Worm (Caenorhabditis elegans): ENCODE data around the gene ins-32.

The ins-32 gene

ce11 chrII:3808104-3808503 is 5.0 kb upstream of the ins-32 start, which contains the start of gene F54D10.5 (continued):
- TF ChIP-seq lin-32 (GFP tag; optimal IDR thresholded peaks at IDR 0.05): no peak
- no peak for TF ChIP-seq bed-3 (GFP tag; optimal IDR thresholded peaks at IDR 0.05)
- TF ChIP-seq nhr-12 (tag; optimal IDR thresholded peaks at IDR 0.05): no peak
- TF ChIP-seq zip-8 (tag; optimal IDR thresholded peaks at IDR 0.05): no peak

- no peak for TF ChIP-seq zip-8 (tag; optimal IDR thresholded peaks at IDR 0.05)
- TF ChIP-seq ztf-11 (tag; optimal IDR thresholded peaks at IDR 0.05): no peak
- no peak for TF ChIP-seq elt-1 (tag; optimal IDR thresholded peaks at IDR 0.05; ENCODE audit: borderline replicate concordance, insufficient read depth)
- TF ChIP-seq tbx-8 (GFP tag; optimal IDR thresholded peaks at IDR 0.05): no peak
- no peak for TF ChIP-seq lin-13 (tag; optimal IDR thresholded peaks at IDR 0.05)
- no peak for TF ChIP-seq M03D4.4 (tag; optimal IDR thresholded peaks at IDR 0.05)
- no peak for TF ChIP-seq nhr-12 (tag; optimal IDR thresholded peaks at IDR 0.05)
- TF ChIP-seq ces-1 (GFP tag; optimal IDR thresholded peaks at IDR 0.05): no peak
- TF ChIP-seq ham-2 (GFP tag; optimal IDR thresholded peaks at IDR 0.05): no peak
- TF ChIP-seq sem-2 (GFP tag; optimal IDR thresholded peaks at IDR 0.05): no peak
- TF ChIP-seq unc-62 (GFP tag; optimal IDR thresholded peaks at IDR 0.05): no peak
- TF ChIP-seq nhr-28 (tag; optimal IDR thresholded peaks at IDR 0.05): no peak
- no peak for TF ChIP-seq drap-1 (GFP tag; optimal IDR thresholded peaks at IDR 0.05)
- TF ChIP-seq mls-2 (tag; optimal IDR thresholded peaks at IDR 0.05): no peak
Observed at ce11 chrII:3806964-3807363, 3.8 kb upstream of the ins-32 start, which contains the start of gene F54D10.4. Gene F54D10.4 (minus strand): TSS chrII:3807064.

ce11 chrII:3805518-3805917 is 2.4 kb upstream of the ins-32 start:
- no peak for TF ChIP-seq cnd-1 (tag; optimal IDR thresholded peaks at IDR 0.05)
- no peak for TF ChIP-seq lsy-2 (tag; optimal IDR thresholded peaks at IDR 0.05)
- no peak for TF ChIP-seq sptf-1 (tag; optimal IDR thresholded peaks at IDR 0.05)
- TF ChIP-seq blmp-1 (tag; optimal IDR thresholded peaks at IDR 0.05): no peak
- TF ChIP-seq nhr-28 (tag; optimal IDR thresholded peaks at IDR 0.05): no peak

ce11 chrII:3795323-3795722 is 7.8 kb downstream of the ins-32 start, which contains the start of gene Y8A9A.2:
Gene Y8A9A.2 (plus strand): TSS chrII:3795623.
- TF ChIP-seq ceh-43 (GFP tag; optimal IDR thresholded peaks at IDR 0.05) (no peak), nhr-12 (tag; optimal IDR thresholded peaks at IDR 0.05) (no peak), elt-3 (tag; optimal IDR thresholded peaks at IDR 0.05) (no peak), nhr-2 (tag; optimal IDR thresholded peaks at IDR 0.05) (no peak), mab-5 (tag; optimal IDR thresholded peaks at IDR 0.05) (no peak), lin-13 (tag; optimal IDR thresholded peaks at IDR 0.05) (no peak), ztf-11 (tag; optimal IDR thresholded peaks at IDR 0.05) (no peak), unc-120 (tag; optimal IDR thresholded peaks at IDR 0.05; ENCODE audit: poor library complexity, severe bottlenecking) (no peak)

- no peak for TF ChIP-seq bed-3 (GFP tag; optimal IDR thresholded peaks at IDR 0.05)
- TF ChIP-seq pha-4 (tag; optimal IDR thresholded peaks at IDR 0.05): no peak
- no peak for TF ChIP-seq cnd-1 (tag; optimal IDR thresholded peaks at IDR 0.05)
- TF ChIP-seq mep-1 (tag; optimal IDR thresholded peaks at IDR 0.05): no peak
- no peak for TF ChIP-seq tbx-8 (GFP tag; optimal IDR thresholded peaks at IDR 0.05)
- TF ChIP-seq drap-1 (GFP tag; optimal IDR thresholded peaks at IDR 0.05): no peak
- no peak for TF ChIP-seq nhr-28 (tag; optimal IDR thresholded peaks at IDR 0.05)
Observed at ce11 chrII:3793336-3793735, 9.8 kb downstream of the ins-32 start, which contains the start of gene fbxb-99. Gene fbxb-99 (minus strand): TSS chrII:3793436.

ce11 chrII:3788356-3788962 is 14.7 kb downstream of the ins-32 start:
- peak; percentile 91 for TF ChIP-seq zip-8 (tag; optimal IDR thresholded peaks at IDR 0.05)
- TF ChIP-seq hlh-1 (tag; optimal IDR thresholded peaks at IDR 0.05): no peak
- TF ChIP-seq nhr-237 (tag; optimal IDR thresholded peaks at IDR 0.05): no peak

Measured in whole organism, mixed stage, embryonic.